Worm (Caenorhabditis elegans): ENCODE measurements around the gene Y38F1A.8.
"Not testable (repeated sequence)": the region's sequence is repeated elsewhere in the genome, so short reads cannot be mapped to it uniquely, and the experiment has no call there.

Y38F1A.8 gene

ce11 chrII:13000753-13001152, at the start of gene Y38F1A.8:
Y38F1A.8 (minus strand) TSS chrII:13000853.
- no peak for TF ChIP-seq unc-62 (GFP tag; optimal IDR thresholded peaks at IDR 0.05)

ce11 chrII:13050050-13050449, 49.4 kb upstream of the Y38F1A.8 start:
- no peak for TF ChIP-seq unc-62 (GFP tag; optimal IDR thresholded peaks at IDR 0.05)

ce11 chrII:13047609-13048008, 47.0 kb upstream of the Y38F1A.8 start, which contains the start of gene F42G4.2:
F42G4.2 (plus strand) TSS chrII:13047909.
- TF ChIP-seq unc-62 (GFP tag; optimal IDR thresholded peaks at IDR 0.05): not testable (repeated sequence)

ce11 chrII:13047106-13047505, 46.5 kb upstream of the Y38F1A.8 start, which contains the start of gene F42G4.7:
F42G4.7 (minus strand) TSS chrII:13047290.
- not testable (repeated sequence) for TF ChIP-seq unc-62 (GFP tag; optimal IDR thresholded peaks at IDR 0.05)

- TF ChIP-seq unc-62 (GFP tag; optimal IDR thresholded peaks at IDR 0.05): not testable (repeated sequence)
These were observed 42.9 kb upstream of the Y38F1A.8 start, which contains the start of gene puf-6 for ce11 chrII:13043433-13044054. puf-6 (minus strand) TSS chrII:13043445.

ce11 chrII:13036717-13037116, 36.1 kb upstream of the Y38F1A.8 start, which contains the start of gene F18A11.3:
F18A11.3 (minus strand) TSS chrII:13036841.
- TF ChIP-seq unc-62 (GFP tag; optimal IDR thresholded peaks at IDR 0.05): no peak

ce11 chrII:13031649-13032191, 31.1 kb upstream of the Y38F1A.8 start, which contains the start of gene F18A11.2:
F18A11.2 (plus strand) TSS chrII:13031699.
- TF ChIP-seq unc-62 (GFP tag; optimal IDR thresholded peaks at IDR 0.05): not testable (repeated sequence)

- no peak for TF ChIP-seq unc-62 (GFP tag; optimal IDR thresholded peaks at IDR 0.05)
These were observed 30.0 kb upstream of the Y38F1A.8 start for ce11 chrII:13030567-13031188.

ce11 chrII:13030051-13030437, 29.4 kb upstream of the Y38F1A.8 start:
- TF ChIP-seq unc-62 (GFP tag; optimal IDR thresholded peaks at IDR 0.05): no peak

- TF ChIP-seq unc-62 (GFP tag; optimal IDR thresholded peaks at IDR 0.05): no peak
These were observed 28.8 kb upstream of the Y38F1A.8 start for ce11 chrII:13029290-13030050.

ce11 chrII:13025794-13026412, 25.2 kb upstream of the Y38F1A.8 start, which contains the start of gene max-2:
max-2 (minus strand) TSS chrII:13025844.
- TF ChIP-seq unc-62 (GFP tag; optimal IDR thresholded peaks at IDR 0.05): no peak

- TF ChIP-seq unc-62 (GFP tag; optimal IDR thresholded peaks at IDR 0.05): no peak
These were observed 22.9 kb upstream of the Y38F1A.8 start for ce11 chrII:13023518-13023917.

- no peak for TF ChIP-seq unc-62 (GFP tag; optimal IDR thresholded peaks at IDR 0.05)
These were observed 21.9 kb upstream of the Y38F1A.8 start for ce11 chrII:13022555-13022954.

- no peak for TF ChIP-seq unc-62 (GFP tag; optimal IDR thresholded peaks at IDR 0.05)
These were observed 13.3 kb upstream of the Y38F1A.8 start, which contains the start of gene F18A11.5 for ce11 chrII:13013966-13014365. F18A11.5 (minus strand) TSS chrII:13014286.

- TF ChIP-seq unc-62 (GFP tag; optimal IDR thresholded peaks at IDR 0.05): no peak
These were observed 12.0 kb upstream of the Y38F1A.8 start for ce11 chrII:13012684-13013083.

All from whole organism, dauer.